Fruit fly (Drosophila melanogaster) Kc167 (cell line): ENCODE results near the gene CG13055.

ENCODE experiments used
- Sin3A ChIP-seq: fragments of >200 bp; optimal IDR thresholded peaks from 2 replicates; lab custom pipeline; 2018; ENCODE audit warnings: missing external identifiers
- h ChIP-seq: fragments of >200 bp; optimal IDR thresholded peaks from 3 replicates; lab custom pipeline; 2018; ENCODE audit warnings: missing external identifiers
- psq ChIP-seq: fragments of >200 bp; optimal IDR thresholded peaks from 2 replicates; lab custom pipeline; 2017; ENCODE audit warnings: missing external identifiers

- TF ChIP-seq h (lab: Kevin White, UChicago) = no peak
- TF ChIP-seq Sin3A (lab: Kevin White, UChicago) = no peak
- no peak for TF ChIP-seq psq (lab: Kevin White, UChicago)
These were observed 42.5 kb downstream of the CG13055 start for dm6 chr3L:16209641-16210040.
